Fruit fly (Drosophila melanogaster): ENCODE results near the gene CG43133.

CG43133 gene

DNA sequence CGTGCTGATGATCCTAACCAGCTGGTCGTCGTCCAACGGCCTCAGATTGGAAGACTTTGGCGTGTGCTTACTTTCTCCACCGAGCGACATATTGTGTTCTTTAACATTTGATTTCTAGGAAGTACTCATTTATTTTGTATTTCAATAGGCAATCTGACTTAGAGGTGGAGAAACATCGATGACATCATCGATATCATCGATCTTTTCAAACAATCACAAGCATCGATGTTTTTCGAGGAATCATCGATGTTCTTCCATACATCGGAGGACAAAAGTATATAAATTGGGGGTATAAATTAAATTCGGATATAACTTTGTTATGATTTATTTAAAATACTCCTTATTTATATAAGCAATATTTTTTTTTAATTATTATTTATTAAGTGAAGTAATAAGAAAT lies 39.6 kb downstream of the CG43133 start, which contains the start of gene Swt1 (continued):
- peak; percentile 72 for TF ChIP-seq CG8290 (GFP tag; optimal IDR thresholded peaks at IDR 0.05)
- TF ChIP-seq CG8290 (tag; optimal IDR thresholded peaks at IDR 0.05) = peak; percentile 91 to 93
- peak; percentile 63 for TF ChIP-seq CG2129 (GFP tag; IDR thresholded peaks at IDR 0.05; ENCODE audit: partially characterized antibody)
- TF ChIP-seq lov (optimal IDR thresholded peaks at IDR 0.05) = no peak
- TF ChIP-seq lov (GFP tag; IDR thresholded peaks at IDR 0.05) = no peak
- TF ChIP-seq CG14710 (tag; optimal IDR thresholded peaks at IDR 0.05) = peak; percentile 16
- TF ChIP-seq Xrp1 (GFP tag; IDR thresholded peaks at IDR 0.05) = no peak
- TF ChIP-seq CG30020 (tag; optimal IDR thresholded peaks at IDR 0.05) = peak; percentile 6
- peak; percentile 84 for TF ChIP-seq CkIIα-i1 (GFP tag; IDR thresholded peaks at IDR 0.05)
- TF ChIP-seq Scr (GFP tag; IDR thresholded peaks at IDR 0.05; ENCODE audit: partially characterized antibody) = peak; percentile 92
- TF ChIP-seq CG11504 (tag; optimal IDR thresholded peaks at IDR 0.05) = peak; percentile 30
- TF ChIP-seq MTF-1 (GFP tag; optimal IDR thresholded peaks at IDR 0.05; ENCODE audit: borderline replicate concordance) = no peak
- no peak for TF ChIP-seq CG10565 (GFP tag; optimal IDR thresholded peaks at IDR 0.05)
- TF ChIP-seq bcd (GFP tag; optimal IDR thresholded peaks at IDR 0.05) = no peak
- TF ChIP-seq esg (GFP tag; conservative IDR thresholded peaks at IDR 0.05) = no peak
- peak; percentile 86 for TF ChIP-seq CG7963 (GFP tag; IDR thresholded peaks at IDR 0.05; ENCODE audit: partially characterized antibody)
- TF ChIP-seq hkb (optimal IDR thresholded peaks at IDR 0.05) = no peak
- TF ChIP-seq hkb (GFP tag; IDR thresholded peaks at IDR 0.05) = peak; percentile 7; the same call in 1 of the 2 replicates
- TF ChIP-seq CG2712 (tag; optimal IDR thresholded peaks at IDR 0.05) = peak; percentile 17
- TF ChIP-seq Doc3 (GFP tag; IDR thresholded peaks at IDR 0.05; ENCODE audit: partially characterized antibody) = peak; percentile 88

- no peak for TF ChIP-seq CG8924 (tag; optimal IDR thresholded peaks at IDR 0.05)
- TF ChIP-seq Dad (GFP tag; optimal IDR thresholded peaks at IDR 0.05) = no peak
- no peak for TF ChIP-seq ewg (GFP tag; optimal IDR thresholded peaks at IDR 0.05)
- TF ChIP-seq CG8290 (GFP tag; optimal IDR thresholded peaks at IDR 0.05) = no peak
- no peak for TF ChIP-seq CG8290 (tag; optimal IDR thresholded peaks at IDR 0.05)
- TF ChIP-seq MTF-1 (GFP tag; optimal IDR thresholded peaks at IDR 0.05; ENCODE audit: borderline replicate concordance) = no peak
- TF ChIP-seq sc (optimal IDR thresholded peaks at IDR 0.05) = no peak
- TF ChIP-seq sc (GFP tag; optimal IDR thresholded peaks at IDR 0.05) = no peak
- no peak for TF ChIP-seq Camta (GFP tag; optimal IDR thresholded peaks at IDR 0.05)
- TF ChIP-seq fd3F (GFP tag; optimal IDR thresholded peaks at IDR 0.05) = no peak
These were observed 41.5 kb downstream of the CG43133 start, which contains the start of gene CG7536 for dm6 chrX:18088432-18088831. Gene CG7536, minus strand, starts transcription at chrX:18088532.

- TF ChIP-seq CG9727 (GFP tag; optimal IDR thresholded peaks at IDR 0.05) (peak; percentile 74), usp (GFP tag; optimal IDR thresholded peaks at IDR 0.05) (no peak), dmrt11E (tag; optimal IDR thresholded peaks at IDR 0.05) (peak; percentile 59), CG10274 (GFP tag; optimal IDR thresholded peaks at IDR 0.05) (peak; percentile 28), yki (optimal IDR thresholded peaks at IDR 0.05) (no peak), gcm (GFP tag; optimal IDR thresholded peaks at IDR 0.05) (peak; percentile 30), da (GFP tag; optimal IDR thresholded peaks at IDR 0.05) (peak; percentile 6), phol (tag; optimal IDR thresholded peaks at IDR 0.05) (peak; percentile 83), esg (GFP tag; conservative IDR thresholded peaks at IDR 0.05) (peak; percentile 73), Eip74EF (GFP tag; optimal IDR thresholded peaks at IDR 0.05) (no peak), stwl (tag; optimal IDR thresholded peaks at IDR 0.05) (peak; percentile 46), insv (GFP tag; optimal IDR thresholded peaks at IDR 0.05) (peak in 1 of 2 experiments; percentile 29), dmrt99B (tag; optimal IDR thresholded peaks at IDR 0.05) (peak; percentile 67), CG4707 (GFP tag; optimal IDR thresholded peaks at IDR 0.05) (peak; percentile 96), Taf1 (GFP tag; IDR thresholded peaks at IDR 0.05) (peak; percentile 60), wek (GFP tag; optimal IDR thresholded peaks at IDR 0.05) (no peak), Lhr (GFP tag; optimal IDR thresholded peaks at IDR 0.05) (peak; percentile 65), CG7357 (GFP tag; IDR thresholded peaks at IDR 0.05) (peak; percentile 60; the same call in 2 of the 3 replicates), Dip2 (GFP tag; IDR thresholded peaks at IDR 0.05) (no peak), CG31441 (GFP tag; IDR thresholded peaks at IDR 0.05) (peak; percentile 67), CG13296 (GFP tag; optimal IDR thresholded peaks at IDR 0.05) (peak; percentile 66), PHDP (tag; optimal IDR thresholded peaks at IDR 0.05) (peak; percentile 65), CG17912 (GFP tag; optimal IDR thresholded peaks at IDR 0.05) (no peak), dan (GFP tag; IDR thresholded peaks at IDR 0.05) (no peak)
These were observed 44.5 kb downstream of the CG43133 start, which contains the start of gene Ada3 for dm6 chrX:18085470-18085797. Gene Ada3, plus strand, starts transcription at chrX:18085761.
